Fruit fly (Drosophila melanogaster): ENCODE data around the gene CG14434.

Gene CG14434

DNA sequence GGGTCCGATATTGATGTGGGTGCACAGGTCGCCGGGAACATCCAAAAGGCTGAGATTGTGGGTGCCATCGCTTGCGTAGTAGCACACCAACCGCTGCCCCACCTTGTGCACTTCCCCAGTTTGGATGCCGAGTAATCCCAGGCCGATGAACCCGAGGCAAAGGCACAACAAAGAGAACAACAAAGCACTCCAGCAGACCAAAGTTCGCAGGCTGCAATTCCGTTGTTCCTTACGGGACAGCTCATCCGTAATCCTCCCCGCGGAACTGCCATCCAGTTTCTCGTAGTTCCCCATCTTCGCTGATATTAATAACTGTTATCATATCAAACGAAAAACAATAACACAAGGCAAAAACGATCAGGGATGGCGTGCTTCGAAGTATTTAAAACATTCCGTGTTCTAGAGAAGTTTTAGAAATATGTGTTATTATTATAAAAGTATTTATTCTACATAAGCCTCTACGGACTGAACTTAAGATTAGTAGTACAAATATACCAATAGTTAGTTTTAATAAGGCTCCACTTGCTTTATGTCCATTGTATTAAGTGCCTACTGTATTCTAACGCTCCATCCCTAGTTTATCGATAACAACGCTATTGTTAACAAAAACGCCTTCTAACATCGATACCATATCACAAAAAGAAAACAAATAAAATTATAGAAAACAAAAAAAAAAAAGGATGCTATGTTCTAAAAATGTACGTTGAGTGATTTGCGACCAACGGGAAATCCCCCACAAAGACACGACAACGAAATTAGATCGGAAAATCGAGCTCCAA lies 17.6 kb downstream of the CG14434 start, which contains the start of the genes Cht11 and CG4558 (continued):
- peak; percentile 85 for TF ChIP-seq CG11504 (tag; optimal IDR thresholded peaks at IDR 0.05)
- TF ChIP-seq Lim3 (GFP tag; IDR thresholded peaks at IDR 0.05) = no peak
- peak; percentile 52 for TF ChIP-seq CG30431 (GFP tag; optimal IDR thresholded peaks at IDR 0.05)
- peak; percentile 87 for TF ChIP-seq CG7839 (tag; optimal IDR thresholded peaks at IDR 0.05)
- TF ChIP-seq Sry-δ (GFP tag; optimal IDR thresholded peaks at IDR 0.05) = peak; percentile 59
- TF ChIP-seq bsh (GFP tag; optimal IDR thresholded peaks at IDR 0.05) = peak; percentile 81 to 83
- peak; percentile 51 for TF ChIP-seq Hand (GFP tag; optimal IDR thresholded peaks at IDR 0.05)
- peak; percentile 50 for TF ChIP-seq dm (GFP tag; optimal IDR thresholded peaks at IDR 0.05)
- TF ChIP-seq Rx (GFP tag; IDR thresholded peaks at IDR 0.05) = peak; percentile 66
- TF ChIP-seq Tbp (GFP tag; optimal IDR thresholded peaks at IDR 0.05) = no peak
- TF ChIP-seq gem (tag; optimal IDR thresholded peaks at IDR 0.05) = peak; percentile 92
- TF ChIP-seq vvl (GFP tag; IDR thresholded peaks at IDR 0.05) = peak; percentile 88
- TF ChIP-seq Asciz (GFP tag; optimal IDR thresholded peaks at IDR 0.05) = peak; percentile 46
- TF ChIP-seq CG31224 (GFP tag; IDR thresholded peaks at IDR 0.05) = peak; percentile 73
- TF ChIP-seq Mad (GFP tag; optimal IDR thresholded peaks at IDR 0.05) = peak; percentile 62
- TF ChIP-seq Hr39 (optimal IDR thresholded peaks at IDR 0.05) = no peak
- peak; percentile 73 for TF ChIP-seq CG10147 (GFP tag; optimal IDR thresholded peaks at IDR 0.05)
- TF ChIP-seq CG34376 (GFP tag; optimal IDR thresholded peaks at IDR 0.05) = peak; percentile 75
- no peak for TF ChIP-seq bowl (GFP tag; IDR thresholded peaks at IDR 0.05)
- peak; percentile 91 for TF ChIP-seq CG9932 (GFP tag; IDR thresholded peaks at IDR 0.05)
- TF ChIP-seq Eip74EF (GFP tag; optimal IDR thresholded peaks at IDR 0.05) = peak in 1 of 2 experiments; percentile 56
- TF ChIP-seq Mrtf (GFP tag; IDR thresholded peaks at IDR 0.05) = peak; percentile 76; the same call in 2 of the 3 replicates
- peak; percentile 44 for TF ChIP-seq slp2 (GFP tag; optimal IDR thresholded peaks at IDR 0.05)
- peak; percentile 88 for TF ChIP-seq CG2678 (tag; optimal IDR thresholded peaks at IDR 0.05)
- TF ChIP-seq Atf3 (GFP tag; optimal IDR thresholded peaks at IDR 0.05) = peak; percentile 54
- TF ChIP-seq lab (GFP tag; optimal IDR thresholded peaks at IDR 0.05) = peak; percentile 87
- TF ChIP-seq hbn (GFP tag; IDR thresholded peaks at IDR 0.05; ENCODE audit: partially characterized antibody) = no peak; the same call in none of the 2 replicates
- peak; percentile 73 for TF ChIP-seq CG9437 (GFP tag; optimal IDR thresholded peaks at IDR 0.05)
- TF ChIP-seq Drgx (GFP tag; IDR thresholded peaks at IDR 0.05) = peak; percentile 72; the same call in 1 of the 2 replicates
- peak; percentile 87 for TF ChIP-seq CG2712 (tag; optimal IDR thresholded peaks at IDR 0.05)
- peak; percentile 60 for TF ChIP-seq Usf (GFP tag; optimal IDR thresholded peaks at IDR 0.05)
- TF ChIP-seq amos (GFP tag; IDR thresholded peaks at IDR 0.05; ENCODE audit: partially characterized antibody) = peak; percentile 50; the same call in 1 of the 2 replicates
- no peak for TF ChIP-seq tll (GFP tag; optimal IDR thresholded peaks at IDR 0.05)
- TF ChIP-seq CG2202 (tag; optimal IDR thresholded peaks at IDR 0.05) = peak; percentile 53
- peak; percentile 80 for TF ChIP-seq tin (GFP tag; optimal IDR thresholded peaks at IDR 0.05)
- TF ChIP-seq gfzf (GFP tag; optimal IDR thresholded peaks at IDR 0.05) = peak; percentile 22
- TF ChIP-seq CG11093 (GFP tag; IDR thresholded peaks at IDR 0.05) = peak; percentile 72; the same call in 2 of the 3 replicates
- TF ChIP-seq pnt (GFP tag; optimal IDR thresholded peaks at IDR 0.05) = peak; percentile 52
- TF ChIP-seq CG11723 (GFP tag; optimal IDR thresholded peaks at IDR 0.05) = peak; percentile 10
- peak; percentile 46; the same call in 1 of the 3 replicates for TF ChIP-seq vnd (GFP tag; IDR thresholded peaks at IDR 0.05; ENCODE audit: partially characterized antibody)
- 0 out of 4 replicates have a peak, but pooled peaks have one; percentile 17 for TF ChIP-seq chinmo (GFP tag; IDR thresholded peaks at IDR 0.05; ENCODE audit: partially characterized antibody)
- TF ChIP-seq ap (GFP tag; IDR thresholded peaks at IDR 0.05) = peak; percentile 63
- TF ChIP-seq CG2199 (GFP tag; IDR thresholded peaks at IDR 0.05) = 0 out of 3 replicates have a peak, but pooled peaks have one; percentile 45
- TF ChIP-seq Nf-YA (GFP tag; IDR thresholded peaks at IDR 0.05) = no peak
- peak; percentile 47 for TF ChIP-seq CG8944 (GFP tag; optimal IDR thresholded peaks at IDR 0.05)
- TF ChIP-seq CG1024 (GFP tag; IDR thresholded peaks at IDR 0.05) = peak; percentile 49
- peak; percentile 77 for TF ChIP-seq CG10979 (tag; optimal IDR thresholded peaks at IDR 0.05)
- TF ChIP-seq CG7745 (tag; optimal IDR thresholded peaks at IDR 0.05) = no peak
